Worm (Caenorhabditis elegans): ENCODE data around the gene ZK856.5.

DNA sequence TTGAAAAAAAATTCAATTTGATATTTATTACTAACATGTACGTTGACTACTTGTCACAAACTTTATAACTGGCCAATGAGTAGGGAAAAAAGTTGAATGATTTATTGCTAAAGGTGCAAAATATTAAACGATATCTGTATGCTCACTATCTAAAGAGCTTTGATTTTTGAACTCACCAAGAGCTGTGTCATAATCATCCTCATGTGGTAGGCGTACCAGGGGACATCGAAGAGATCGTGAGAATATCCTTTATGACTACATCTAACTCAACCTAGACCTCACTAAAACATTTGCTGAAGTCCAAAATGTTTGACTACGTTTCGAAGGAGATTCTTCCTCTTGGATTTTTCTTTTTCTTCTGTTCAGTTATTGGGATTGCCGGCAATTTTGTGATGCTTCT is 37.7 kb downstream of the ZK856.5 start, which contains the start of gene srsx-28:
- TF ChIP-seq pag-3 (tag; optimal IDR thresholded peaks at IDR 0.05; ENCODE audit: borderline replicate concordance), result no peak
- TF ChIP-seq dmd-4 (tag; optimal IDR thresholded peaks at IDR 0.05; ENCODE audit: borderline replicate concordance), result no peak
- no peak for TF ChIP-seq che-1 (tag; optimal IDR thresholded peaks at IDR 0.05)
- TF ChIP-seq rnt-1 (tag; optimal IDR thresholded peaks at IDR 0.05), result no peak
- TF ChIP-seq Y22D7AL.16 (tag; optimal IDR thresholded peaks at IDR 0.05), result no peak
- TF ChIP-seq npax-4 (tag; optimal IDR thresholded peaks at IDR 0.05), result no peak
- no peak for TF ChIP-seq nhr-11 (tag; optimal IDR thresholded peaks at IDR 0.05)
- no peak for TF ChIP-seq elt-4 (tag; optimal IDR thresholded peaks at IDR 0.05)
- TF ChIP-seq unc-86 (tag; optimal IDR thresholded peaks at IDR 0.05), result no peak
- TF ChIP-seq ref-2 (tag; optimal IDR thresholded peaks at IDR 0.05), result no peak
- TF ChIP-seq ceh-2 (tag; optimal IDR thresholded peaks at IDR 0.05), result no peak
- TF ChIP-seq hlh-13 (GFP tag; optimal IDR thresholded peaks at IDR 0.05), result no peak
- no peak for TF ChIP-seq unc-42 (tag; optimal IDR thresholded peaks at IDR 0.05)
- no peak for TF ChIP-seq ceh-30 (tag; optimal IDR thresholded peaks at IDR 0.05)

Measured in whole organism, late embryonic.